Fruit fly (Drosophila melanogaster) whole organism, wandering third instar larva: Measurements from ENCODE around the gene Rbcn-3A.
A peak's percentile ranks its signal among the peaks of the same experiment; 100 is the strongest.

Experiments used
- CG32264 ChIP-seq: fragments of 200-800 bp; sonication (Bioruptor generic); optimal IDR thresholded peaks from 2 replicates; lab custom pipeline; 2016; ENCODE audit warnings: missing biosample characterization, missing genetic modification characterization
- CG9705 ChIP-seq: fragments of 200-800 bp; sonication (Bioruptor generic); optimal IDR thresholded peaks from 2 replicates; lab custom pipeline; 2018; ENCODE audit warnings: missing biosample characterization, mild to moderate bottlenecking, missing genetic modification characterization
- Dfd ChIP-seq: fragments of >200 bp; optimal IDR thresholded peaks from 2 replicates; lab custom pipeline; 2017; ENCODE audit warnings: missing biosample characterization, missing genetic modification characterization
- Dif ChIP-seq: fragments of 200-275, 200-300 bp; sonication (Bioruptor generic); optimal IDR thresholded peaks from 2 replicates; lab custom pipeline; 2018; ENCODE audit warnings: missing biosample characterization, missing genetic modification characterization; ENCODE audit not compliant: partially characterized antibody
- HLH106 ChIP-seq: fragments of 200-800 bp; optimal IDR thresholded peaks from 3 replicates; lab custom pipeline; 2019; ENCODE audit warnings: missing biosample characterization, mild to moderate bottlenecking, missing genetic modification characterization, moderate library complexity
- Hr78 ChIP-seq: fragments of >200 bp; optimal IDR thresholded peaks from 2 replicates; lab custom pipeline; 2017; ENCODE audit warnings: missing biosample characterization, missing genetic modification characterization
- Hr83 ChIP-seq: fragments of 200-300 bp; sonication (Bioruptor generic); optimal IDR thresholded peaks from 2 replicates; lab custom pipeline; 2016; ENCODE audit warnings: missing biosample characterization, mild to moderate bottlenecking, missing genetic modification characterization, moderate library complexity; ENCODE audit not compliant: poor library complexity, severe bottlenecking
- Mio ChIP-seq: sonication (Bioruptor generic); optimal IDR thresholded peaks from 2 replicates; lab custom pipeline; 2016; ENCODE audit warnings: missing biosample characterization, missing genetic modification characterization
- Myc ChIP-seq: fragments of >200 bp; optimal IDR thresholded peaks from 2 replicates; lab custom pipeline; 2017
- N ChIP-seq: fragments of >200 bp; optimal IDR thresholded peaks from 2 replicates; lab custom pipeline; 2018; ENCODE audit warnings: missing biosample characterization, missing external identifiers, missing genetic modification characterization
- OdsH ChIP-seq: fragments of 200-800 bp; sonication (Bioruptor generic); optimal IDR thresholded peaks from 2 replicates; lab custom pipeline; 2016; ENCODE audit warnings: missing biosample characterization, mild to moderate bottlenecking, missing genetic modification characterization
- Rel ChIP-seq, 2 experiments: fragments of 200-800 bp; sonication (Bioruptor generic) in 1 of 2; optimal IDR thresholded peaks; 2 replicates in 1 of 2; 3 replicates in 1 of 2; lab custom pipeline; 2016 to 2019; ENCODE audit warnings: mild to moderate bottlenecking in 2 of 2, missing biosample characterization in 2 of 2, missing genetic modification characterization in 2 of 2, moderate library complexity in 1 of 2
- Sp1 ChIP-seq: fragments of 200-800 bp; sonication (Bioruptor generic); optimal IDR thresholded peaks from 3 replicates; lab custom pipeline; 2019; ENCODE audit warnings: missing biosample characterization, mild to moderate bottlenecking, missing genetic modification characterization, moderate library complexity
- Vsx2 ChIP-seq: fragments of 200-300, 225-300 bp; sonication (Bioruptor generic); optimal IDR thresholded peaks from 2 replicates; lab custom pipeline; 2018; ENCODE audit warnings: missing biosample characterization, missing genetic modification characterization; ENCODE audit not compliant: partially characterized antibody
- br ChIP-seq: fragments of 200-800 bp; sonication (Bioruptor generic); optimal IDR thresholded peaks from 2 replicates; lab custom pipeline; 2016; ENCODE audit warnings: missing biosample characterization, missing genetic modification characterization
- dl ChIP-seq, 2 experiments: fragments of 175-275, 200-275 bp in 1 of 2; fragments of 200-275 bp in 1 of 2; sonication (Bioruptor generic); optimal IDR thresholded peaks; lab custom pipeline; 2018; ENCODE audit warnings: mild to moderate bottlenecking in 2 of 2, missing biosample characterization in 2 of 2, missing genetic modification characterization in 2 of 2, moderate library complexity in 2 of 2; ENCODE audit not compliant: partially characterized antibody in 2 of 2, insufficient read depth in 1 of 2
- dmrt93B ChIP-seq: fragments of 200-800 bp; sonication (Bioruptor generic); optimal IDR thresholded peaks from 2 replicates; lab custom pipeline; 2018; ENCODE audit warnings: missing biosample characterization, mild to moderate bottlenecking, missing genetic modification characterization
- foxo ChIP-seq, 2 experiments: fragments of 200-800 bp; sonication (Bioruptor generic); optimal IDR thresholded peaks; 2 replicates in 1 of 2; 3 replicates in 1 of 2; lab custom pipeline; 2016 to 2017; ENCODE audit warnings: missing biosample characterization in 2 of 2, missing genetic modification characterization in 2 of 2
- fru ChIP-seq: fragments of 200-800 bp; sonication (Bioruptor generic); optimal IDR thresholded peaks from 3 replicates; lab custom pipeline; 2016; ENCODE audit warnings: missing biosample characterization, mild to moderate bottlenecking, missing genetic modification characterization
- h ChIP-seq: fragments of 200-800 bp; sonication (Bioruptor generic); optimal IDR thresholded peaks from 3 replicates; lab custom pipeline; 2016; ENCODE audit warnings: missing biosample characterization, mild to moderate bottlenecking, missing genetic modification characterization
- jim ChIP-seq: fragments of 175-275, 200-325 bp; sonication (Bioruptor generic); optimal IDR thresholded peaks from 2 replicates; lab custom pipeline; 2016; ENCODE audit warnings: missing biosample characterization, mild to moderate bottlenecking, missing genetic modification characterization
- lola ChIP-seq: fragments of >200 bp; optimal IDR thresholded peaks from 2 replicates; lab custom pipeline; 2017; ENCODE audit warnings: missing biosample characterization, missing genetic modification characterization
- pan ChIP-seq: fragments of >200 bp; optimal IDR thresholded peaks from 2 replicates; lab custom pipeline; 2017
- psq ChIP-seq: fragments of 200-800 bp; sonication (Bioruptor generic); optimal IDR thresholded peaks from 3 replicates; lab custom pipeline; 2017; ENCODE audit warnings: missing biosample characterization, mild to moderate bottlenecking, missing genetic modification characterization, moderate library complexity
- rgr ChIP-seq: fragments of 200-800 bp; sonication (Bioruptor generic); optimal IDR thresholded peaks from 3 replicates; lab custom pipeline; 2016; ENCODE audit warnings: missing biosample characterization, mild to moderate bottlenecking, missing genetic modification characterization
- sv ChIP-seq: fragments of 200-800 bp; sonication (Bioruptor generic); optimal IDR thresholded peaks from 3 replicates; lab custom pipeline; 2016; ENCODE audit warnings: missing biosample characterization, missing genetic modification characterization
- tai ChIP-seq: sonication (Bioruptor generic); optimal IDR thresholded peaks from 2 replicates; lab custom pipeline; 2016; ENCODE audit warnings: missing biosample characterization, missing genetic modification characterization
- usp ChIP-seq: fragments of >200 bp; optimal IDR thresholded peaks from 2 replicates; lab custom pipeline; 2017; ENCODE audit warnings: missing biosample characterization, missing genetic modification characterization
- woc ChIP-seq: sonication (Bioruptor generic); optimal IDR thresholded peaks from 2 replicates; lab custom pipeline; 2016; ENCODE audit warnings: missing biosample characterization, mild to moderate bottlenecking, missing genetic modification characterization

Gene Rbcn-3A

dm6 chrX:6279629-6280073 is 24.4 kb upstream of the Rbcn-3A start, which contains the start of gene Ubi-p5E:
Gene Ubi-p5E, minus strand, starts transcription at chrX:6279647.
- TF ChIP-seq CG9705 (no peak), Rel (GFP tag; optimal IDR thresholded peaks at IDR 0.05; lab: Kevin White, UChicago) (no peak), Rel (tag; optimal IDR thresholded peaks at IDR 0.05; lab: Kevin White, UChicago) (no peak), Hr83 (GFP tag; lab: Kevin White, UChicago) (peak; percentile 46)

DNA sequence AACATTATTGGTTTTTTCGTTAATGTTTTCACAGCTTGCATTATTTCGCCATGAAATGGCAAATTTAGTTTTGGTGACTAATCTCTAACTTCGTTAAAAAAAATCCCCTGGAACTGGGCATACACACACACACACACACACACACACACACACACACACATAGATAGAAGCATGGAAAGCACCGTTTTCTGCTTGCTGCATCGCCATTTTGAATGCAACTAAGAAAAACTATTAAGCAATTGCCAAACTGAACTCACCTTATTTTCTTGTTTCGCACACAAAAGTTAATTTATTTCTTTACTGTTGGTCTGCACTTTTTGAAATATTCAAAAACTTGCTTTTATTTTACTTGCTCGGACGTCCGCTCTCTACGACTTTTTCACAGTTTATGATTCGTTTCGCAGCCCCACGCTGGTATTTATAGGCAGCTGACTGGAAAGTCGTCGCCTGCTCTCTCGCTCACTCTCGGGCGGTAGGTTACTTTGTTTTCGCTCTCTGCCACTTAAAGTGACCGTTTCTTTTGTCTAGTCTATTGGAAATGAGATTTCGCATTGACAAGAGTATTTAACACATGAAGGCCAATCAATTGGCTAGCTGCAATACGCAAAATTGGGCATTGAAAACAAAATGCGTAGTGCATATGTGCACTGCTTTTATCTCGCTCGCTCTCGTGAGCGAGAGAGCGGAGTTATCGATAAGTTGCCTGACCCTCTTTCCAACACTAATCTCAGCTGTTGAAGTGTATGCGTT is 23.8 kb upstream of the Rbcn-3A start:
- peak; percentile 54 for TF ChIP-seq Sp1 (GFP tag; lab: Kevin White, UChicago)
- peak; percentile 22 for TF ChIP-seq rgr (GFP tag; lab: Kevin White, UChicago)
- no peak for TF ChIP-seq CG32264
- TF ChIP-seq foxo (GFP tag; optimal IDR thresholded peaks at IDR 0.05; lab: Kevin White, UChicago): peak in 1 of 2 experiments; percentile 24
- peak; percentile 43 for TF ChIP-seq h (GFP tag; lab: Kevin White, UChicago)
- TF ChIP-seq Dif (GFP tag; lab: Kevin White, UChicago): peak; percentile 12
- peak; percentile 50 for TF ChIP-seq br (GFP tag; lab: Kevin White, UChicago)
- no peak for TF ChIP-seq lola (GFP tag; lab: Kevin White, UChicago)
- no peak for TF ChIP-seq Rel (GFP tag; optimal IDR thresholded peaks at IDR 0.05; lab: Kevin White, UChicago)
- TF ChIP-seq Rel (tag; optimal IDR thresholded peaks at IDR 0.05; lab: Kevin White, UChicago): peak; percentile 98
- no peak for TF ChIP-seq dl (GFP tag; optimal IDR thresholded peaks at IDR 0.05; lab: Kevin White, UChicago; ENCODE audit: insufficient read depth in 1 of 2, partially characterized antibody in 2 of 2)
- peak; percentile 9 for TF ChIP-seq fru (GFP tag; lab: Kevin White, UChicago)
- no peak for TF ChIP-seq N (GFP tag; lab: Kevin White, UChicago)
- TF ChIP-seq Hr78 (GFP tag; lab: Kevin White, UChicago): no peak
- TF ChIP-seq Hr83 (GFP tag; lab: Kevin White, UChicago): peak; percentile 60
- TF ChIP-seq OdsH (GFP tag; lab: Kevin White, UChicago): peak; percentile 6
- TF ChIP-seq sv: peak; percentile 11
- TF ChIP-seq woc (GFP tag; lab: Kevin White, UChicago): peak; percentile 5
- no peak for TF ChIP-seq usp

dm6 chrX:6276590-6276989 is 21.3 kb upstream of the Rbcn-3A start, which contains the start of gene CG3566:
Gene CG3566, minus strand, starts transcription at chrX:6276724.
- peak; percentile 13 for TF ChIP-seq Sp1 (GFP tag; lab: Kevin White, UChicago)
- no peak for TF ChIP-seq psq (GFP tag; lab: Kevin White, UChicago)
- peak; percentile 66 for TF ChIP-seq Myc (lab: Kevin White, UChicago)
- no peak for TF ChIP-seq jim (GFP tag; lab: Kevin White, UChicago)
- TF ChIP-seq N (GFP tag; lab: Kevin White, UChicago): no peak
- no peak for TF ChIP-seq Vsx2 (GFP tag; lab: Kevin White, UChicago)
- TF ChIP-seq br (GFP tag; lab: Kevin White, UChicago): no peak
- TF ChIP-seq Mio (GFP tag; lab: Kevin White, UChicago): no peak
- TF ChIP-seq dmrt93B (GFP tag; lab: Kevin White, UChicago): no peak
- TF ChIP-seq sv: no peak
- TF ChIP-seq woc (GFP tag; lab: Kevin White, UChicago): peak; percentile 73
- no peak for TF ChIP-seq Rel (GFP tag; optimal IDR thresholded peaks at IDR 0.05; lab: Kevin White, UChicago)
- peak; percentile 80 for TF ChIP-seq Rel (tag; optimal IDR thresholded peaks at IDR 0.05; lab: Kevin White, UChicago)
- no peak for TF ChIP-seq tai
- peak; percentile 16 for TF ChIP-seq Hr83 (GFP tag; lab: Kevin White, UChicago)
- no peak for TF ChIP-seq HLH106 (tag; lab: Kevin White, UChicago)
- no peak for TF ChIP-seq OdsH (GFP tag; lab: Kevin White, UChicago)
- peak; percentile 11 for TF ChIP-seq rgr (GFP tag; lab: Kevin White, UChicago)
- peak in 1 of 2 experiments; percentile 27 for TF ChIP-seq foxo (GFP tag; optimal IDR thresholded peaks at IDR 0.05; lab: Kevin White, UChicago)
- peak; percentile 37 for TF ChIP-seq fru (GFP tag; lab: Kevin White, UChicago)
- TF ChIP-seq pan (lab: Kevin White, UChicago): no peak
- TF ChIP-seq Dfd (GFP tag; lab: Kevin White, UChicago): no peak
